Worm (Caenorhabditis elegans): ENCODE data around the gene K07H8.2.

The K07H8.2 gene

ce11 chrIV:8291232-8291631 lies at the start of gene K07H8.2:
Gene K07H8.2 (plus strand): TSS chrIV:8291532.
- TF ChIP-seq ama-1 (optimal IDR thresholded peaks at IDR 0.05) (no peak), sea-1 (GFP tag; conservative IDR thresholded peaks at IDR 0.05) (no peak), ceh-36 (tag; optimal IDR thresholded peaks at IDR 0.05) (no peak), pes-1 (GFP tag; IDR thresholded peaks at IDR 0.05) (no peak), hmbx-1 (tag; optimal IDR thresholded peaks at IDR 0.05) (no peak)

- TF ChIP-seq ceh-36 (tag; optimal IDR thresholded peaks at IDR 0.05) (no peak), F13C5.2 (tag; optimal IDR thresholded peaks at IDR 0.05) (no peak), pes-1 (GFP tag; IDR thresholded peaks at IDR 0.05) (no peak)
These were observed 48.2 kb upstream of the K07H8.2 start for ce11 chrIV:8243170-8243569.

ce11 chrIV:8243599-8243998 lies 47.7 kb upstream of the K07H8.2 start, which contains the start of gene T09A12.8:
Gene T09A12.8 (minus strand): TSS chrIV:8243699.
- TF ChIP-seq pes-1 (GFP tag; IDR thresholded peaks at IDR 0.05) (no peak), B0310.2 (tag; optimal IDR thresholded peaks at IDR 0.05) (no peak), ceh-36 (tag; optimal IDR thresholded peaks at IDR 0.05) (no peak), sea-1 (GFP tag; conservative IDR thresholded peaks at IDR 0.05) (no peak), tra-4 (tag; optimal IDR thresholded peaks at IDR 0.05) (no peak), tbx-11 (GFP tag; IDR thresholded peaks at IDR 0.05) (no peak), F13C5.2 (tag; optimal IDR thresholded peaks at IDR 0.05) (no peak), scrt-1 (GFP tag; IDR thresholded peaks at IDR 0.05) (no peak), ceh-13 (GFP tag; optimal IDR thresholded peaks at IDR 0.05) (no peak), hmbx-1 (tag; optimal IDR thresholded peaks at IDR 0.05) (no peak), aly-1 (tag; optimal IDR thresholded peaks at IDR 0.05) (no peak), hnd-1 (tag; optimal IDR thresholded peaks at IDR 0.05) (no peak), ama-1 (optimal IDR thresholded peaks at IDR 0.05) (no peak), ets-7 (tag; optimal IDR thresholded peaks at IDR 0.05) (no peak), flt-1 (GFP tag; IDR thresholded peaks at IDR 0.05) (no peak)

- no peak for TF ChIP-seq tra-4 (tag; optimal IDR thresholded peaks at IDR 0.05)
- TF ChIP-seq hmbx-1 (tag; optimal IDR thresholded peaks at IDR 0.05): no peak
- TF ChIP-seq sea-1 (GFP tag; conservative IDR thresholded peaks at IDR 0.05): no peak
- TF ChIP-seq pes-1 (GFP tag; IDR thresholded peaks at IDR 0.05): no peak
- TF ChIP-seq tbx-37 (GFP tag; conservative IDR thresholded peaks at IDR 0.05): no peak
- no peak for TF ChIP-seq aly-1 (tag; optimal IDR thresholded peaks at IDR 0.05)
- no peak for TF ChIP-seq hmg-4 (GFP tag; optimal IDR thresholded peaks at IDR 0.05)
- no peak for TF ChIP-seq B0310.2 (tag; optimal IDR thresholded peaks at IDR 0.05)
- TF ChIP-seq hnd-1 (tag; optimal IDR thresholded peaks at IDR 0.05): no peak
- TF ChIP-seq ceh-13 (GFP tag; optimal IDR thresholded peaks at IDR 0.05): no peak
- no peak for TF ChIP-seq F13C5.2 (tag; optimal IDR thresholded peaks at IDR 0.05)
- TF ChIP-seq scrt-1 (GFP tag; IDR thresholded peaks at IDR 0.05): no peak
These were observed 47.2 kb upstream of the K07H8.2 start, which contains the start of gene T09A12.1 for ce11 chrIV:8244112-8244511. Gene T09A12.1 (plus strand): TSS chrIV:8244412.

ce11 chrIV:8247341-8247740 lies 44.0 kb upstream of the K07H8.2 start:
- TF ChIP-seq hnd-1 (tag; optimal IDR thresholded peaks at IDR 0.05) (no peak), sea-1 (GFP tag; conservative IDR thresholded peaks at IDR 0.05) (no peak), pes-1 (GFP tag; IDR thresholded peaks at IDR 0.05) (no peak), tra-4 (tag; optimal IDR thresholded peaks at IDR 0.05) (no peak), tbx-11 (GFP tag; IDR thresholded peaks at IDR 0.05) (no peak), flt-1 (GFP tag; IDR thresholded peaks at IDR 0.05) (no peak), F13C5.2 (tag; optimal IDR thresholded peaks at IDR 0.05) (no peak), B0310.2 (tag; optimal IDR thresholded peaks at IDR 0.05) (no peak)

- TF ChIP-seq flt-1 (GFP tag; IDR thresholded peaks at IDR 0.05) (no peak), sea-1 (GFP tag; conservative IDR thresholded peaks at IDR 0.05) (no peak), ceh-36 (tag; optimal IDR thresholded peaks at IDR 0.05) (no peak), tbx-11 (GFP tag; IDR thresholded peaks at IDR 0.05) (no peak), tbx-37 (GFP tag; conservative IDR thresholded peaks at IDR 0.05) (no peak)
These were observed 40.0 kb upstream of the K07H8.2 start for ce11 chrIV:8251346-8251745.

ce11 chrIV:8252856-8253255 lies 38.5 kb upstream of the K07H8.2 start:
- TF ChIP-seq sea-1 (GFP tag; conservative IDR thresholded peaks at IDR 0.05): peak; percentile 95
- TF ChIP-seq tbx-11 (GFP tag; IDR thresholded peaks at IDR 0.05): peak; percentile 96
- peak; percentile 97 for TF ChIP-seq ceh-36 (tag; optimal IDR thresholded peaks at IDR 0.05)
- no peak for TF ChIP-seq hmg-4 (GFP tag; optimal IDR thresholded peaks at IDR 0.05)
- TF ChIP-seq ceh-13 (GFP tag; optimal IDR thresholded peaks at IDR 0.05): peak; percentile 97
- peak; percentile 99 for TF ChIP-seq flt-1 (GFP tag; IDR thresholded peaks at IDR 0.05)
- peak; percentile 97 for TF ChIP-seq B0310.2 (tag; optimal IDR thresholded peaks at IDR 0.05)
- peak; percentile 92 for TF ChIP-seq hmbx-1 (tag; optimal IDR thresholded peaks at IDR 0.05)
- peak; percentile 95 for TF ChIP-seq tbx-37 (GFP tag; conservative IDR thresholded peaks at IDR 0.05)
- TF ChIP-seq ets-7 (tag; optimal IDR thresholded peaks at IDR 0.05): peak; percentile 81
- no peak for TF ChIP-seq ama-1 (optimal IDR thresholded peaks at IDR 0.05)
- peak; percentile 97 for TF ChIP-seq pes-1 (GFP tag; IDR thresholded peaks at IDR 0.05)
- TF ChIP-seq hnd-1 (tag; optimal IDR thresholded peaks at IDR 0.05): peak; percentile 93
- TF ChIP-seq tra-4 (tag; optimal IDR thresholded peaks at IDR 0.05): peak; percentile 91
- peak; percentile 91 for TF ChIP-seq aly-1 (tag; optimal IDR thresholded peaks at IDR 0.05)
- peak; percentile 96; the same call in 1 of the 2 replicates for TF ChIP-seq scrt-1 (GFP tag; IDR thresholded peaks at IDR 0.05)
- TF ChIP-seq F13C5.2 (tag; optimal IDR thresholded peaks at IDR 0.05): peak; percentile 98

- TF ChIP-seq flt-1 (GFP tag; IDR thresholded peaks at IDR 0.05): no peak
- TF ChIP-seq aly-1 (tag; optimal IDR thresholded peaks at IDR 0.05): no peak
- no peak for TF ChIP-seq hmbx-1 (tag; optimal IDR thresholded peaks at IDR 0.05)
These were observed 37.1 kb upstream of the K07H8.2 start for ce11 chrIV:8254193-8254592.

ce11 chrIV:8255221-8255620 lies 36.1 kb upstream of the K07H8.2 start:
- TF ChIP-seq ets-7 (tag; optimal IDR thresholded peaks at IDR 0.05): no peak
- no peak for TF ChIP-seq aly-1 (tag; optimal IDR thresholded peaks at IDR 0.05)
- no peak for TF ChIP-seq B0310.2 (tag; optimal IDR thresholded peaks at IDR 0.05)
- TF ChIP-seq tbx-11 (GFP tag; IDR thresholded peaks at IDR 0.05): no peak
- TF ChIP-seq pes-1 (GFP tag; IDR thresholded peaks at IDR 0.05): no peak
- no peak for TF ChIP-seq tbx-37 (GFP tag; conservative IDR thresholded peaks at IDR 0.05)
- TF ChIP-seq hmbx-1 (tag; optimal IDR thresholded peaks at IDR 0.05): no peak
- TF ChIP-seq tra-4 (tag; optimal IDR thresholded peaks at IDR 0.05): no peak
- no peak for TF ChIP-seq ceh-36 (tag; optimal IDR thresholded peaks at IDR 0.05)
- no peak for TF ChIP-seq ceh-13 (GFP tag; optimal IDR thresholded peaks at IDR 0.05)
- no peak for TF ChIP-seq sea-1 (GFP tag; conservative IDR thresholded peaks at IDR 0.05)
- TF ChIP-seq hmg-4 (GFP tag; optimal IDR thresholded peaks at IDR 0.05): no peak
- no peak for TF ChIP-seq ama-1 (optimal IDR thresholded peaks at IDR 0.05)
- no peak for TF ChIP-seq F13C5.2 (tag; optimal IDR thresholded peaks at IDR 0.05)
- no peak for TF ChIP-seq flt-1 (GFP tag; IDR thresholded peaks at IDR 0.05)
- TF ChIP-seq scrt-1 (GFP tag; IDR thresholded peaks at IDR 0.05): no peak
- no peak for TF ChIP-seq hnd-1 (tag; optimal IDR thresholded peaks at IDR 0.05)
